Fruit fly (Drosophila melanogaster): Measurements from ENCODE around the gene Mettl14.

Mettl14 gene

dm6 chr2L:8279400-8280065 is 28.7 kb upstream of the Mettl14 start (continued):
- peak; percentile 71 for TF ChIP-seq pum (GFP tag; optimal IDR thresholded peaks at IDR 0.05)
- TF ChIP-seq Ets97D (GFP tag; optimal IDR thresholded peaks at IDR 0.05) = peak; percentile 27
- no peak for TF ChIP-seq CG13894 (tag; optimal IDR thresholded peaks at IDR 0.05)
- no peak for TF ChIP-seq pfk (GFP tag; optimal IDR thresholded peaks at IDR 0.05)
- peak; percentile 39 for TF ChIP-seq Nf-YB (GFP tag; optimal IDR thresholded peaks at IDR 0.05)
- peak; percentile 70 for TF ChIP-seq chn (GFP tag; optimal IDR thresholded peaks at IDR 0.05)
- no peak for TF ChIP-seq p53 (GFP tag; optimal IDR thresholded peaks at IDR 0.05)
- no peak for TF ChIP-seq chinmo (GFP tag; IDR thresholded peaks at IDR 0.05; ENCODE audit: partially characterized antibody)
- TF ChIP-seq otp (GFP tag; IDR thresholded peaks at IDR 0.05) = peak; percentile 80; the same call in 2 of the 3 replicates
- peak; percentile 94 for TF ChIP-seq corto (GFP tag; optimal IDR thresholded peaks at IDR 0.05)
- no peak for TF ChIP-seq CG2120 (GFP tag; optimal IDR thresholded peaks at IDR 0.05)
- TF ChIP-seq sob (GFP tag; IDR thresholded peaks at IDR 0.05) = peak; percentile 6; the same call in 1 of the 2 replicates
- peak; percentile 63 for TF ChIP-seq CG16863 (GFP tag; optimal IDR thresholded peaks at IDR 0.05)
- TF ChIP-seq CG4282 (GFP tag; optimal IDR thresholded peaks at IDR 0.05) = no peak
- no peak for TF ChIP-seq CG15269 (tag; optimal IDR thresholded peaks at IDR 0.05)
- no peak for TF ChIP-seq Sin3A (optimal IDR thresholded peaks at IDR 0.05)
- TF ChIP-seq cwo (GFP tag; optimal IDR thresholded peaks at IDR 0.05) = no peak
- TF ChIP-seq bowl (GFP tag; IDR thresholded peaks at IDR 0.05) = no peak
- TF ChIP-seq Jarid2 (GFP tag; optimal IDR thresholded peaks at IDR 0.05) = no peak
- peak; percentile 81 for TF ChIP-seq gsb-n (tag; optimal IDR thresholded peaks at IDR 0.05)
- TF ChIP-seq ken (GFP tag; IDR thresholded peaks at IDR 0.05) = peak; percentile 50; the same call in 1 of the 3 replicates
- TF ChIP-seq CG8281 (tag; optimal IDR thresholded peaks at IDR 0.05) = peak; percentile 14
- TF ChIP-seq CG18764 (GFP tag; optimal IDR thresholded peaks at IDR 0.05) = peak; percentile 24
- TF ChIP-seq mld (GFP tag; IDR thresholded peaks at IDR 0.05; ENCODE audit: partially characterized antibody) = no peak
- no peak for TF ChIP-seq CG14667 (GFP tag; IDR thresholded peaks at IDR 0.05)
- no peak for TF ChIP-seq Aef1 (GFP tag; IDR thresholded peaks at IDR 0.05)
- peak; percentile 37 for TF ChIP-seq Bdp1 (GFP tag; optimal IDR thresholded peaks at IDR 0.05)
- peak; percentile 54 for TF ChIP-seq jumu (GFP tag; optimal IDR thresholded peaks at IDR 0.05)
- TF ChIP-seq CG3847 (GFP tag; IDR thresholded peaks at IDR 0.05) = peak; percentile 32; the same call in 1 of the 2 replicates
- TF ChIP-seq tgo (GFP tag; IDR thresholded peaks at IDR 0.05) = peak; percentile 33; the same call in 1 of the 3 replicates
- peak; percentile 68 for TF ChIP-seq twi (tag; optimal IDR thresholded peaks at IDR 0.05)
- no peak for TF ChIP-seq CG13624 (GFP tag; optimal IDR thresholded peaks at IDR 0.05)
- no peak for TF ChIP-seq CG7963 (GFP tag; IDR thresholded peaks at IDR 0.05; ENCODE audit: partially characterized antibody)
- TF ChIP-seq CG9797 (GFP tag; optimal IDR thresholded peaks at IDR 0.05) = no peak
- no peak for TF ChIP-seq Nf-YA (GFP tag; IDR thresholded peaks at IDR 0.05)
- no peak for TF ChIP-seq aop (GFP tag; IDR thresholded peaks at IDR 0.05)
- peak; percentile 59 for TF ChIP-seq CG11504 (tag; optimal IDR thresholded peaks at IDR 0.05)
- no peak for TF ChIP-seq Ptx1 (GFP tag; IDR thresholded peaks at IDR 0.05)
- no peak for TF ChIP-seq danr (GFP tag; IDR thresholded peaks at IDR 0.05)
- TF ChIP-seq tx (GFP tag; optimal IDR thresholded peaks at IDR 0.05) = peak; percentile 36
- no peak for TF ChIP-seq CG9876 (GFP tag; optimal IDR thresholded peaks at IDR 0.05)
- TF ChIP-seq CG3726 (GFP tag; IDR thresholded peaks at IDR 0.05) = no peak
- TF ChIP-seq Fer3 (tag; optimal IDR thresholded peaks at IDR 0.05) = peak; percentile 11
- no peak for TF ChIP-seq CG15514 (GFP tag; optimal IDR thresholded peaks at IDR 0.05)
- TF ChIP-seq tio (GFP tag; optimal IDR thresholded peaks at IDR 0.05) = peak; percentile 61
- TF ChIP-seq PHDP (tag; optimal IDR thresholded peaks at IDR 0.05) = peak; percentile 46
- TF ChIP-seq HLHmδ (GFP tag; optimal IDR thresholded peaks at IDR 0.05) = no peak
- no peak for TF ChIP-seq Taf1 (GFP tag; IDR thresholded peaks at IDR 0.05)
- TF ChIP-seq fd3F (GFP tag; optimal IDR thresholded peaks at IDR 0.05) = no peak
- TF ChIP-seq sug (tag; optimal IDR thresholded peaks at IDR 0.05) = no peak
